Fruit fly (Drosophila melanogaster) whole organism, embryonic: ENCODE data around the gene CG9986.

Source experiments
- ATbp ChIP-seq: fragments of 200-800 bp; sonication (Bioruptor generic); optimal IDR thresholded peaks from 2 replicates; lab custom pipeline; 2017; ENCODE audit warnings: missing biosample characterization, mild to moderate bottlenecking, missing genetic modification characterization, missing genetic modification reagents
- Atf-2 ChIP-seq: fragments of 200-800 bp; sonication (Bioruptor generic); optimal IDR thresholded peaks from 2 replicates; lab custom pipeline; 2016; ENCODE audit warnings: missing biosample characterization, missing genetic modification characterization
- Bgb ChIP-seq: fragments of 200-800 bp; sonication (Bioruptor generic); IDR thresholded peaks from 2 replicates; pipeline ENCODE4 v1.3.6; 2022; ENCODE audit warnings: missing biosample characterization, missing genetic modification characterization; ENCODE audit not compliant: partially characterized antibody
- CG1233 ChIP-seq: fragments of 200-800 bp; sonication (Bioruptor generic); optimal IDR thresholded peaks from 4 replicates; lab custom pipeline; 2018; ENCODE audit warnings: missing biosample characterization, mild to moderate bottlenecking, missing genetic modification characterization
- CG12744 ChIP-seq: fragments of 200-800 bp; sonication (Bioruptor generic); optimal IDR thresholded peaks from 2 replicates; lab custom pipeline; 2016; ENCODE audit warnings: missing biosample characterization, missing genetic modification characterization
- CG12769 ChIP-seq: fragments of 200-800 bp; sonication (Bioruptor generic); optimal IDR thresholded peaks from 2 replicates; lab custom pipeline; 2019; ENCODE audit warnings: missing biosample characterization, mild to moderate bottlenecking, missing genetic modification characterization, moderate library complexity
- CG13424 ChIP-seq: fragments of 200-800 bp; sonication (Bioruptor generic); optimal IDR thresholded peaks from 2 replicates; lab custom pipeline; 2019; ENCODE audit warnings: missing biosample characterization, mild to moderate bottlenecking, missing genetic modification characterization, moderate library complexity
- CG13624 ChIP-seq: fragments of 200-800 bp; sonication (Bioruptor generic); optimal IDR thresholded peaks from 2 replicates; lab custom pipeline; 2016; ENCODE audit warnings: missing biosample characterization, missing genetic modification characterization
- CG15479 ChIP-seq: fragments of 200-800 bp; sonication (Bioruptor generic); optimal IDR thresholded peaks from 3 replicates; lab custom pipeline; 2019; ENCODE audit warnings: missing biosample characterization, mild to moderate bottlenecking, missing genetic modification characterization, moderate library complexity
- CG17385 ChIP-seq: fragments of 200-800 bp; sonication (Bioruptor generic); optimal IDR thresholded peaks from 3 replicates; lab custom pipeline; 2018; ENCODE audit warnings: missing biosample characterization, mild to moderate bottlenecking, missing genetic modification characterization
- CG17568 ChIP-seq: fragments of 200-800 bp; sonication (Bioruptor generic); optimal IDR thresholded peaks from 2 replicates; lab custom pipeline; 2018; ENCODE audit warnings: missing biosample characterization, mild to moderate bottlenecking, missing genetic modification characterization, moderate library complexity
- CG1792 ChIP-seq: fragments of 200-800 bp; sonication (Bioruptor generic); optimal IDR thresholded peaks from 2 replicates; lab custom pipeline; 2016; ENCODE audit warnings: missing biosample characterization, missing genetic modification characterization
- CG31224 ChIP-seq: fragments of 200-800 bp; sonication (Bioruptor generic); IDR thresholded peaks from 2 replicates; pipeline ENCODE4 v1.3.6; 2022; ENCODE audit warnings: missing biosample characterization, missing genetic modification characterization
- CG31388 ChIP-seq: fragments of 200-800 bp; sonication (Bioruptor generic); optimal IDR thresholded peaks from 2 replicates; lab custom pipeline; 2016; ENCODE audit warnings: missing biosample characterization, missing genetic modification characterization
- CG32767 ChIP-seq: fragments of 200-800 bp; sonication (Bioruptor generic); IDR thresholded peaks from 2 replicates; pipeline ENCODE4 v1.3.6; 2022; ENCODE audit warnings: missing biosample characterization, missing genetic modification characterization
- CG42726 ChIP-seq: fragments of 200-800 bp; sonication (Bioruptor generic); IDR thresholded peaks from 2 replicates; pipeline ENCODE4 v1.3.6; 2022; ENCODE audit warnings: missing biosample characterization, missing genetic modification characterization; ENCODE audit not compliant: partially characterized antibody
- CG4328 ChIP-seq: fragments of 200-800 bp; sonication (Bioruptor generic); optimal IDR thresholded peaks from 3 replicates; lab custom pipeline; 2017; ENCODE audit warnings: missing biosample characterization, missing genetic modification reagents, missing genetic modification characterization
- CG4424 ChIP-seq: fragments of 200-800 bp; sonication (Bioruptor generic); optimal IDR thresholded peaks from 3 replicates; lab custom pipeline; 2016; ENCODE audit warnings: missing biosample characterization, missing genetic modification characterization
- CG4617 ChIP-seq: fragments of 200-800 bp; sonication (Bioruptor generic); optimal IDR thresholded peaks from 3 replicates; lab custom pipeline; 2016; ENCODE audit warnings: missing biosample characterization, missing genetic modification characterization, borderline replicate concordance
- CG4820 ChIP-seq: fragments of 200-800 bp; sonication (Bioruptor generic); optimal IDR thresholded peaks from 3 replicates; lab custom pipeline; 2016; ENCODE audit warnings: missing biosample characterization, missing genetic modification characterization
- CG4854 ChIP-seq: fragments of 200-800 bp; sonication (Bioruptor generic); optimal IDR thresholded peaks from 2 replicates; lab custom pipeline; 2016; ENCODE audit warnings: missing biosample characterization, missing genetic modification characterization, inconsistent platforms
- CG6175 ChIP-seq: fragments of 200-800 bp; sonication (Bioruptor generic); IDR thresholded peaks from 3 replicates; pipeline ENCODE4 v1.3.6; 2022; ENCODE audit warnings: missing biosample characterization, missing genetic modification characterization
- CG6689 ChIP-seq: fragments of 200-800 bp; sonication (Bioruptor generic); IDR thresholded peaks from 2 replicates; pipeline ENCODE4 v1.3.6; 2022; ENCODE audit warnings: missing biosample characterization, missing genetic modification characterization
- CG7987 ChIP-seq: fragments of 200-800 bp; sonication (Bioruptor generic); optimal IDR thresholded peaks from 2 replicates; lab custom pipeline; 2018; ENCODE audit warnings: missing biosample characterization, mild to moderate bottlenecking, missing genetic modification characterization, moderate library complexity
- D19B ChIP-seq: fragments of 200-800 bp; sonication (Bioruptor generic); optimal IDR thresholded peaks from 2 replicates; lab custom pipeline; 2017; ENCODE audit warnings: missing biosample characterization, mild to moderate bottlenecking, missing genetic modification characterization
- ERR ChIP-seq: fragments of 200-800 bp; sonication (Bioruptor generic); optimal IDR thresholded peaks from 2 replicates; lab custom pipeline; 2016; ENCODE audit warnings: missing biosample characterization, missing genetic modification characterization
- Ets97D ChIP-seq: fragments of 200-800 bp; sonication (Bioruptor generic); optimal IDR thresholded peaks from 3 replicates; lab custom pipeline; 2016; ENCODE audit warnings: missing biosample characterization, missing genetic modification characterization
- Gug ChIP-seq: fragments of 200-800 bp; sonication (Bioruptor generic); IDR thresholded peaks from 4 replicates; pipeline ENCODE4 v1.3.6; 2022; ENCODE audit warnings: missing biosample characterization, missing genetic modification characterization
- HLHmδ ChIP-seq: fragments of 200-800 bp; sonication (Bioruptor generic); optimal IDR thresholded peaks from 2 replicates; lab custom pipeline; 2018; ENCODE audit warnings: missing biosample characterization, mild to moderate bottlenecking, missing genetic modification characterization, moderate library complexity
- Mes4 ChIP-seq: fragments of 200-800 bp; sonication (Bioruptor generic); optimal IDR thresholded peaks from 2 replicates; lab custom pipeline; 2016; ENCODE audit warnings: missing biosample characterization, missing genetic modification characterization
- NK7.1 ChIP-seq: fragments of 200-800 bp; sonication (Bioruptor generic); optimal IDR thresholded peaks from 3 replicates; lab custom pipeline; 2016; ENCODE audit warnings: missing biosample characterization, missing genetic modification characterization
- Nf-YB ChIP-seq: fragments of 200-800 bp; sonication (Bioruptor generic); optimal IDR thresholded peaks from 3 replicates; lab custom pipeline; 2019; ENCODE audit warnings: missing biosample characterization, mild to moderate bottlenecking, missing genetic modification characterization, moderate library complexity
- NfI ChIP-seq: fragments of 200-800 bp; sonication (Bioruptor generic); optimal IDR thresholded peaks from 3 replicates; lab custom pipeline; 2018; ENCODE audit warnings: missing biosample characterization, mild to moderate bottlenecking, missing genetic modification characterization, moderate library complexity
- Ptx1 ChIP-seq: fragments of 200-800 bp; sonication (Bioruptor generic); IDR thresholded peaks from 2 replicates; pipeline ENCODE4 v1.3.6; 2022; ENCODE audit warnings: missing biosample characterization, missing genetic modification characterization
- Usf ChIP-seq: fragments of 200-800 bp; sonication (Bioruptor generic); optimal IDR thresholded peaks from 2 replicates; lab custom pipeline; 2017; ENCODE audit warnings: missing genotype, missing biosample characterization, missing genetic modification characterization
- al ChIP-seq: fragments of 200-800 bp; sonication (Bioruptor generic); IDR thresholded peaks from 2 replicates; pipeline ENCODE4 v1.3.6; 2022; ENCODE audit warnings: missing biosample characterization, missing genetic modification characterization
- ash1 ChIP-seq: fragments of 200-800 bp; sonication (Bioruptor generic); optimal IDR thresholded peaks from 2 replicates; lab custom pipeline; 2018; ENCODE audit warnings: missing biosample characterization, mild to moderate bottlenecking, missing genetic modification characterization
- emc ChIP-seq: fragments of 200-800 bp; sonication (Bioruptor generic); optimal IDR thresholded peaks from 2 replicates; lab custom pipeline; 2016; ENCODE audit warnings: missing biosample characterization, missing genetic modification characterization
- en ChIP-seq: fragments of 200-800 bp; sonication (Bioruptor generic); optimal IDR thresholded peaks from 2 replicates; lab custom pipeline; 2016; ENCODE audit warnings: missing biosample characterization, missing genetic modification characterization
- esg ChIP-seq: fragments of 200-800 bp; sonication (Bioruptor generic); conservative IDR thresholded peaks from 2 replicates; pipeline ENCODE4 v1.3.6; 2022; ENCODE audit warnings: missing biosample characterization, missing genetic modification characterization
- fd64A ChIP-seq: fragments of 200-800 bp; sonication (Bioruptor generic); optimal IDR thresholded peaks from 3 replicates; lab custom pipeline; 2018; ENCODE audit warnings: missing biosample characterization, mild to moderate bottlenecking, missing genetic modification characterization
- fd96Cb ChIP-seq: fragments of 200-800 bp; sonication (Bioruptor generic); optimal IDR thresholded peaks from 2 replicates; lab custom pipeline; 2018; ENCODE audit warnings: missing biosample characterization, mild to moderate bottlenecking, missing genetic modification characterization, moderate library complexity
- fru ChIP-seq: fragments of >200 bp; optimal IDR thresholded peaks from 2 replicates; lab custom pipeline; 2017
- gce ChIP-seq: fragments of 200-800 bp; sonication (Bioruptor generic); IDR thresholded peaks from 3 replicates; pipeline ENCODE4 v1.3.6; 2022; ENCODE audit warnings: missing biosample characterization, missing genetic modification characterization
- kay ChIP-seq: fragments of 200-800 bp; sonication (Bioruptor generic); optimal IDR thresholded peaks from 2 replicates; lab custom pipeline; 2016; ENCODE audit warnings: missing biosample characterization, missing genetic modification characterization
- klu ChIP-seq: fragments of 200-800 bp; sonication (Bioruptor generic); IDR thresholded peaks from 2 replicates; pipeline ENCODE4 v1.3.6; 2022; ENCODE audit warnings: missing biosample characterization, missing genetic modification characterization
- kni ChIP-seq: fragments of 200-800 bp; sonication (Bioruptor generic); optimal IDR thresholded peaks from 3 replicates; lab custom pipeline; 2017; ENCODE audit warnings: mild to moderate bottlenecking, missing biosample characterization, missing genetic modification reagents, missing genetic modification characterization
- repo ChIP-seq: fragments of 200-800 bp; sonication (Bioruptor generic); optimal IDR thresholded peaks from 2 replicates; lab custom pipeline; 2016; ENCODE audit warnings: missing biosample characterization, missing genetic modification characterization
- toy ChIP-seq: fragments of 200-800 bp; sonication (Bioruptor generic); IDR thresholded peaks from 2 replicates; pipeline ENCODE4 v1.3.6; 2022; ENCODE audit warnings: missing biosample characterization, missing genetic modification characterization
- vnd ChIP-seq: fragments of 200-800 bp; sonication (Bioruptor generic); IDR thresholded peaks from 3 replicates; pipeline ENCODE4 v1.3.6; 2022; ENCODE audit warnings: missing biosample characterization, missing genetic modification characterization; ENCODE audit not compliant: partially characterized antibody
- vvl ChIP-seq: fragments of 200-800 bp; sonication (Bioruptor generic); IDR thresholded peaks from 2 replicates; pipeline ENCODE4 v1.3.6; 2022; ENCODE audit warnings: missing biosample characterization, missing genetic modification characterization
- zfh1 ChIP-seq: fragments of 200-800 bp; sonication (Bioruptor generic); IDR thresholded peaks from 3 replicates; pipeline ENCODE4 v1.3.6; 2022; ENCODE audit warnings: missing biosample characterization, missing genetic modification characterization

Gene CG9986

dm6 chr3R:28590462-28590861 is 15.4 kb upstream of the CG9986 start (continued):
- peak; percentile 13 for TF ChIP-seq NfI
- no peak for TF ChIP-seq CG4820 (GFP tag; lab: Kevin White, UChicago)
- peak; percentile 46; the same call in 2 of the 3 replicates for TF ChIP-seq zfh1
- no peak for TF ChIP-seq CG4854 (GFP tag; lab: Kevin White, UChicago)
- no peak for TF ChIP-seq CG13624 (GFP tag; lab: Kevin White, UChicago)
- TF ChIP-seq Ptx1, result no peak
- TF ChIP-seq emc (GFP tag; lab: Kevin White, UChicago), result no peak
- peak; percentile 46; the same call in 1 of the 2 replicates for TF ChIP-seq vvl (GFP tag; lab: Robert Waterston, UW)
- no peak for TF ChIP-seq CG1792 (GFP tag; lab: Kevin White, UChicago)
- TF ChIP-seq CG7987 (GFP tag; lab: Kevin White, UChicago), result peak; percentile 56
- TF ChIP-seq Usf (GFP tag; lab: Kevin White, UChicago), result no peak
- no peak for TF ChIP-seq al (GFP tag; lab: Robert Waterston, UW)
- no peak for TF ChIP-seq CG4424 (GFP tag; lab: Kevin White, UChicago)
- peak; percentile 19 for TF ChIP-seq CG17568 (GFP tag; lab: Kevin White, UChicago)
- TF ChIP-seq CG6689, result 0 out of 2 replicates have a peak, but pooled peaks have one; percentile 21
- no peak for TF ChIP-seq Gug (GFP tag; lab: Robert Waterston, UW)
- no peak for TF ChIP-seq Ets97D (GFP tag; lab: Kevin White, UChicago)
- TF ChIP-seq NK7.1 (GFP tag; lab: Kevin White, UChicago), result no peak
- no peak for TF ChIP-seq ERR (GFP tag; lab: Kevin White, UChicago)
- TF ChIP-seq fd96Cb (tag; lab: Kevin White, UChicago), result no peak
- no peak for TF ChIP-seq CG12744
- TF ChIP-seq CG13424 (tag; lab: Kevin White, UChicago), result peak; percentile 38
- no peak for TF ChIP-seq klu (GFP tag; lab: Robert Waterston, UW)
- TF ChIP-seq CG31224 (GFP tag; lab: Robert Waterston, UW), result peak; percentile 20; the same call in 1 of the 2 replicates
- no peak for TF ChIP-seq D19B (GFP tag; lab: Kevin White, UChicago)
- no peak for TF ChIP-seq ash1 (GFP tag; lab: Kevin White, UChicago)
- peak; percentile 29 for TF ChIP-seq CG12769 (tag; lab: Kevin White, UChicago)
- peak; percentile 71 for TF ChIP-seq fd64A (GFP tag; lab: Kevin White, UChicago)
- no peak for TF ChIP-seq CG42726 (GFP tag; lab: Robert Waterston, UW)
- TF ChIP-seq Mes4 (GFP tag; lab: Kevin White, UChicago), result no peak
- no peak for TF ChIP-seq HLHmδ (GFP tag; lab: Kevin White, UChicago)
- TF ChIP-seq CG4617, result no peak
- no peak for TF ChIP-seq Bgb (GFP tag; lab: Robert Waterston, UW)
- no peak for TF ChIP-seq CG6175 (GFP tag; lab: Robert Waterston, UW)
- TF ChIP-seq gce (GFP tag; lab: Robert Waterston, UW), result peak; percentile 57; the same call in 2 of the 3 replicates
- peak; percentile 20 for TF ChIP-seq en (GFP tag; lab: Kevin White, UChicago)
- TF ChIP-seq CG15479 (GFP tag; lab: Kevin White, UChicago), result no peak
- no peak for TF ChIP-seq CG31388 (GFP tag; lab: Kevin White, UChicago)
- no peak for TF ChIP-seq vnd
- peak; percentile 28 for TF ChIP-seq CG4328
- TF ChIP-seq toy (GFP tag; lab: Robert Waterston, UW), result no peak
- TF ChIP-seq esg (GFP tag; lab: Robert Waterston, UW), result no peak
- TF ChIP-seq fru, result no peak
- TF ChIP-seq kni (GFP tag; lab: Kevin White, UChicago), result peak; percentile 50
- TF ChIP-seq Nf-YB (GFP tag; lab: Kevin White, UChicago), result peak; percentile 44
- TF ChIP-seq CG1233, result peak; percentile 27
- no peak for TF ChIP-seq kay (GFP tag; lab: Kevin White, UChicago)
- TF ChIP-seq CG32767 (GFP tag; lab: Robert Waterston, UW), result 0 out of 2 replicates have a peak, but pooled peaks have one; percentile 37
- peak; percentile 86 for TF ChIP-seq ATbp (GFP tag; lab: Kevin White, UChicago)
- no peak for TF ChIP-seq repo (GFP tag; lab: Kevin White, UChicago)
- TF ChIP-seq Atf-2 (GFP tag; lab: Kevin White, UChicago), result no peak
- TF ChIP-seq CG17385 (GFP tag; lab: Kevin White, UChicago), result peak; percentile 44
